Worm (Caenorhabditis elegans) whole organism, L4 larva: ENCODE results near the gene nex-2.

Experiments
- D1046.2 ChIP-seq: fragments of 200-800 bp; sonication (Bioruptor generic); IDR thresholded peaks from 2 replicates; pipeline ENCODE4 v1.3.6; 2022; ENCODE audit warnings: missing genetic modification characterization, missing compliant biosample characterization
- egl-27 ChIP-seq: sonication (generic microtip); optimal IDR thresholded peaks from 3 replicates; lab custom pipeline; 2017; ENCODE audit warnings: missing biosample characterization, missing genetic modification reagents, missing genetic modification characterization
- fkh-10 ChIP-seq: fragments of 150-350 bp; optimal IDR thresholded peaks from 2 replicates; lab custom pipeline; 2014; ENCODE audit warnings: missing biosample characterization, missing genetic modification reagents, missing genetic modification characterization
- nhr-237 ChIP-seq: sonication (generic microtip); optimal IDR thresholded peaks from 2 replicates; lab custom pipeline; 2017; ENCODE audit warnings: missing biosample characterization, missing genetic modification characterization
- nhr-28 ChIP-seq: fragments of 150-350 bp; optimal IDR thresholded peaks from 2 replicates; lab custom pipeline; 2014; ENCODE audit warnings: missing biosample characterization, missing genetic modification characterization
- nhr-76 ChIP-seq: fragments of 150-350 bp; optimal IDR thresholded peaks from 2 replicates; lab custom pipeline; 2014; ENCODE audit warnings: missing biosample characterization, missing genetic modification characterization
- rbr-2 ChIP-seq: sonication (generic microtip); optimal IDR thresholded peaks from 2 replicates; lab custom pipeline; 2016; ENCODE audit warnings: missing genotype, missing genetic modification characterization, missing compliant biosample characterization
- spr-1 ChIP-seq: sonication (generic microtip); optimal IDR thresholded peaks from 2 replicates; lab custom pipeline; 2016; ENCODE audit warnings: mild to moderate bottlenecking, missing genetic modification characterization, missing compliant biosample characterization
- zip-2 ChIP-seq: fragments of 150-350 bp; optimal IDR thresholded peaks from 2 replicates; lab custom pipeline; 2014; ENCODE audit warnings: missing biosample characterization, missing genetic modification characterization

DNA sequence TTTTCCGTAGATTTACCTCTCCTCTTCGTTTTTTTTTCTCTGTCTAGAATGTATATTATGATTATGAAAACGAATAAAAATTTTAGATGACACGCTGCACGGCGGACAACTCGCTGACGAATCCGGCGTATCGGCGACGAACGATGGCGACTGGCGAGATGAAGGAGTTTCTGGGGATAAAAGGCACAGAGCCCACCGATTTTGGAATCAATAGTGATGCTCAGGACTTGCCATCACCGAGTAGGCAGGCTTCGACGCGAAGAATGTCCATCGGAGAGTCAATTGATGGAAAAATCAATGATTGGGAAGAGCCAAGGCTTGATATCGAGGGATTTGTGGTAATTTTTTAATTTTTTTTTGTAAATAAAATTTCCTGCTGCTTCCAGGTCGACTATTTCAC is 4.9 kb upstream of the nex-2 start, which contains the start of gene ced-9:
- TF ChIP-seq egl-27 (no peak), fkh-10 (GFP tag; lab: Kevin White, UChicago) (no peak), nhr-237 (tag; lab: Kevin White, UChicago) (no peak), zip-2 (tag; lab: Kevin White, UChicago) (no peak), rbr-2 (tag; lab: Kevin White, UChicago) (no peak), nhr-28 (tag; lab: Kevin White, UChicago) (no peak), nhr-76 (tag; lab: Kevin White, UChicago) (no peak), D1046.2 (GFP tag; lab: Robert Waterston, UW) (no peak), spr-1 (tag; lab: Kevin White, UChicago) (no peak)
